Fruit fly (Drosophila melanogaster) whole organism, wandering third instar larva: ENCODE data around the gene CG17906.

Source experiments
- Abd-B ChIP-seq: fragments of >200 bp; optimal IDR thresholded peaks from 2 replicates; lab custom pipeline; 2017; ENCODE audit warnings: missing biosample characterization, missing genetic modification characterization
- CG32264 ChIP-seq: fragments of 200-800 bp; sonication (Bioruptor generic); optimal IDR thresholded peaks from 2 replicates; lab custom pipeline; 2016; ENCODE audit warnings: missing biosample characterization, missing genetic modification characterization
- CG9705 ChIP-seq: fragments of 200-800 bp; sonication (Bioruptor generic); optimal IDR thresholded peaks from 2 replicates; lab custom pipeline; 2018; ENCODE audit warnings: missing biosample characterization, mild to moderate bottlenecking, missing genetic modification characterization
- CrebA ChIP-seq: fragments of 200-800 bp; sonication (Bioruptor generic); optimal IDR thresholded peaks from 2 replicates; lab custom pipeline; 2016; ENCODE audit warnings: missing biosample characterization, mild to moderate bottlenecking, missing genetic modification characterization, borderline replicate concordance
- Dif ChIP-seq: fragments of 200-275, 200-300 bp; sonication (Bioruptor generic); optimal IDR thresholded peaks from 2 replicates; lab custom pipeline; 2018; ENCODE audit warnings: missing biosample characterization, missing genetic modification characterization; ENCODE audit not compliant: partially characterized antibody
- GATAd ChIP-seq: sonication (Bioruptor generic); optimal IDR thresholded peaks from 2 replicates; lab custom pipeline; 2016; ENCODE audit warnings: missing biosample characterization, missing genetic modification characterization
- HLH106 ChIP-seq: fragments of 200-800 bp; optimal IDR thresholded peaks from 3 replicates; lab custom pipeline; 2019; ENCODE audit warnings: missing biosample characterization, mild to moderate bottlenecking, missing genetic modification characterization, moderate library complexity
- Hnf4 ChIP-seq: fragments of 200-800 bp; sonication (Bioruptor generic); optimal IDR thresholded peaks from 2 replicates; lab custom pipeline; 2016; ENCODE audit warnings: missing biosample characterization, mild to moderate bottlenecking, missing genetic modification characterization
- Hr83 ChIP-seq: fragments of 200-300 bp; sonication (Bioruptor generic); optimal IDR thresholded peaks from 2 replicates; lab custom pipeline; 2016; ENCODE audit warnings: missing biosample characterization, mild to moderate bottlenecking, missing genetic modification characterization, moderate library complexity; ENCODE audit not compliant: poor library complexity, severe bottlenecking
- Jra ChIP-seq: sonication (Bioruptor generic); optimal IDR thresholded peaks from 2 replicates; lab custom pipeline; 2016; ENCODE audit warnings: missing biosample characterization, missing genetic modification characterization
- Mio ChIP-seq: sonication (Bioruptor generic); optimal IDR thresholded peaks from 2 replicates; lab custom pipeline; 2016; ENCODE audit warnings: missing biosample characterization, missing genetic modification characterization
- Myc ChIP-seq: fragments of >200 bp; optimal IDR thresholded peaks from 2 replicates; lab custom pipeline; 2017
- OdsH ChIP-seq: fragments of 200-800 bp; sonication (Bioruptor generic); optimal IDR thresholded peaks from 2 replicates; lab custom pipeline; 2016; ENCODE audit warnings: missing biosample characterization, mild to moderate bottlenecking, missing genetic modification characterization
- Rel ChIP-seq, 2 experiments: fragments of 200-800 bp; sonication (Bioruptor generic) in 1 of 2; optimal IDR thresholded peaks; 2 replicates in 1 of 2; 3 replicates in 1 of 2; lab custom pipeline; 2016 to 2019; ENCODE audit warnings: mild to moderate bottlenecking in 2 of 2, missing biosample characterization in 2 of 2, missing genetic modification characterization in 2 of 2, moderate library complexity in 1 of 2
- Sp1 ChIP-seq: fragments of 200-800 bp; sonication (Bioruptor generic); optimal IDR thresholded peaks from 3 replicates; lab custom pipeline; 2019; ENCODE audit warnings: missing biosample characterization, mild to moderate bottlenecking, missing genetic modification characterization, moderate library complexity
- Vsx2 ChIP-seq: fragments of 200-300, 225-300 bp; sonication (Bioruptor generic); optimal IDR thresholded peaks from 2 replicates; lab custom pipeline; 2018; ENCODE audit warnings: missing biosample characterization, missing genetic modification characterization; ENCODE audit not compliant: partially characterized antibody
- br ChIP-seq: fragments of 200-800 bp; sonication (Bioruptor generic); optimal IDR thresholded peaks from 2 replicates; lab custom pipeline; 2016; ENCODE audit warnings: missing biosample characterization, missing genetic modification characterization
- dl ChIP-seq, 2 experiments: fragments of 175-275, 200-275 bp in 1 of 2; fragments of 200-275 bp in 1 of 2; sonication (Bioruptor generic); optimal IDR thresholded peaks; lab custom pipeline; 2018; ENCODE audit warnings: mild to moderate bottlenecking in 2 of 2, missing biosample characterization in 2 of 2, missing genetic modification characterization in 2 of 2, moderate library complexity in 2 of 2; ENCODE audit not compliant: partially characterized antibody in 2 of 2, insufficient read depth in 1 of 2
- dmrt93B ChIP-seq: fragments of 200-800 bp; sonication (Bioruptor generic); optimal IDR thresholded peaks from 2 replicates; lab custom pipeline; 2018; ENCODE audit warnings: missing biosample characterization, mild to moderate bottlenecking, missing genetic modification characterization
- dsf ChIP-seq: sonication (Bioruptor generic); optimal IDR thresholded peaks from 2 replicates; lab custom pipeline; 2016; ENCODE audit warnings: missing biosample characterization, missing genetic modification characterization, borderline replicate concordance
- foxo ChIP-seq, 2 experiments: fragments of 200-800 bp; sonication (Bioruptor generic); optimal IDR thresholded peaks; 2 replicates in 1 of 2; 3 replicates in 1 of 2; lab custom pipeline; 2016 to 2017; ENCODE audit warnings: missing biosample characterization in 2 of 2, missing genetic modification characterization in 2 of 2
- fru ChIP-seq: fragments of 200-800 bp; sonication (Bioruptor generic); optimal IDR thresholded peaks from 3 replicates; lab custom pipeline; 2016; ENCODE audit warnings: missing biosample characterization, mild to moderate bottlenecking, missing genetic modification characterization
- h ChIP-seq: fragments of 200-800 bp; sonication (Bioruptor generic); optimal IDR thresholded peaks from 3 replicates; lab custom pipeline; 2016; ENCODE audit warnings: missing biosample characterization, mild to moderate bottlenecking, missing genetic modification characterization
- jim ChIP-seq: fragments of 175-275, 200-325 bp; sonication (Bioruptor generic); optimal IDR thresholded peaks from 2 replicates; lab custom pipeline; 2016; ENCODE audit warnings: missing biosample characterization, mild to moderate bottlenecking, missing genetic modification characterization
- lola ChIP-seq: fragments of >200 bp; optimal IDR thresholded peaks from 2 replicates; lab custom pipeline; 2017; ENCODE audit warnings: missing biosample characterization, missing genetic modification characterization
- pan ChIP-seq: fragments of >200 bp; optimal IDR thresholded peaks from 2 replicates; lab custom pipeline; 2017
- psq ChIP-seq: fragments of 200-800 bp; sonication (Bioruptor generic); optimal IDR thresholded peaks from 3 replicates; lab custom pipeline; 2017; ENCODE audit warnings: missing biosample characterization, mild to moderate bottlenecking, missing genetic modification characterization, moderate library complexity
- rgr ChIP-seq: fragments of 200-800 bp; sonication (Bioruptor generic); optimal IDR thresholded peaks from 3 replicates; lab custom pipeline; 2016; ENCODE audit warnings: missing biosample characterization, mild to moderate bottlenecking, missing genetic modification characterization
- usp ChIP-seq: fragments of >200 bp; optimal IDR thresholded peaks from 2 replicates; lab custom pipeline; 2017; ENCODE audit warnings: missing biosample characterization, missing genetic modification characterization
- woc ChIP-seq: sonication (Bioruptor generic); optimal IDR thresholded peaks from 2 replicates; lab custom pipeline; 2016; ENCODE audit warnings: missing biosample characterization, mild to moderate bottlenecking, missing genetic modification characterization

The CG17906 gene

DNA sequence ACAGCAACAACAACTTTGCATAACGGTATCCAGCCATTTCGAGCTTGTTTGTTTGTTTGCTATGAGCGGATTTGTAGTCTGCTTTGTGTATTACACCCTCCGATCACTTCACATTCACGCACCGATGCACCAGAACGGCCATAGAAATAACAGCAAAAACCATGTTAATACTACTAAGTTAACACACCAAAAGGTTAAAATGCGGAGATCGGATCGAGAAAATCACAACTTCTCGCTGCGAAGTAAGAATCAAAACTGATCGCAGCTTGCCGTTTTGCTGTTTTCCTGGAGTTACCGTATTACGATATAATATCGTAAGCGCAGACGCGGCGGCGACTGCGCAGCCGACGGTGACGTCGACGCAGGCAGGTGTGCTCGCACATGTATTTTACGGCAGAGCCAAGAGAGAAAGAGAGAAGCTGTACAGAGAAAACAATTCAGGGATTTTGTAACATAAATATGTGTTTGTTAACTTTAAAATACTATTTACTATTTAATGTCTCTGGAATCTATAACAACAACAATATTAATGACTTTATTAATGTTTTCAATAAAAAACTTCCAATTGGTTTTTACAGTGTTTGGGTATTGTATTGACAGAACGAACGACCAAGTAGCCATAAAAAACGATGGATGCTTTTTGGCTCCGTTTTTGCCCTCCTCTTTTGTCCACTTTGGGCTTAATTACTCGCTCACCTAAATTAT is 9.4 kb upstream of the CG17906 start, which contains the start of gene CG13101 (continued):
- TF ChIP-seq HLH106 (tag; lab: Kevin White, UChicago) = peak; percentile 98
- TF ChIP-seq usp (GFP tag; lab: Kevin White, UChicago) = no peak
- TF ChIP-seq lola (GFP tag; lab: Kevin White, UChicago) = no peak
- TF ChIP-seq OdsH (GFP tag; lab: Kevin White, UChicago) = peak; percentile 98
- TF ChIP-seq Jra = peak; percentile 96
- TF ChIP-seq Myc (lab: Kevin White, UChicago) = no peak
- TF ChIP-seq jim = no peak
- TF ChIP-seq Hr83 = no peak
- peak; percentile 96 for TF ChIP-seq br (GFP tag; lab: Kevin White, UChicago)
- TF ChIP-seq fru (GFP tag; lab: Kevin White, UChicago) = peak; percentile 93
- peak; percentile 92 for TF ChIP-seq CG9705
- TF ChIP-seq foxo (GFP tag; optimal IDR thresholded peaks at IDR 0.05; lab: Kevin White, UChicago) = peak in 1 of 2 experiments; percentile 97
- peak; percentile 81 for TF ChIP-seq Rel (GFP tag; optimal IDR thresholded peaks at IDR 0.05; lab: Kevin White, UChicago)
- peak; percentile 80 for TF ChIP-seq Rel (tag; optimal IDR thresholded peaks at IDR 0.05; lab: Kevin White, UChicago)
- peak; percentile 95 for TF ChIP-seq psq (GFP tag; lab: Kevin White, UChicago)
- peak; percentile 76 for TF ChIP-seq Mio
- TF ChIP-seq, all 38 proteins: peak for 27

DNA sequence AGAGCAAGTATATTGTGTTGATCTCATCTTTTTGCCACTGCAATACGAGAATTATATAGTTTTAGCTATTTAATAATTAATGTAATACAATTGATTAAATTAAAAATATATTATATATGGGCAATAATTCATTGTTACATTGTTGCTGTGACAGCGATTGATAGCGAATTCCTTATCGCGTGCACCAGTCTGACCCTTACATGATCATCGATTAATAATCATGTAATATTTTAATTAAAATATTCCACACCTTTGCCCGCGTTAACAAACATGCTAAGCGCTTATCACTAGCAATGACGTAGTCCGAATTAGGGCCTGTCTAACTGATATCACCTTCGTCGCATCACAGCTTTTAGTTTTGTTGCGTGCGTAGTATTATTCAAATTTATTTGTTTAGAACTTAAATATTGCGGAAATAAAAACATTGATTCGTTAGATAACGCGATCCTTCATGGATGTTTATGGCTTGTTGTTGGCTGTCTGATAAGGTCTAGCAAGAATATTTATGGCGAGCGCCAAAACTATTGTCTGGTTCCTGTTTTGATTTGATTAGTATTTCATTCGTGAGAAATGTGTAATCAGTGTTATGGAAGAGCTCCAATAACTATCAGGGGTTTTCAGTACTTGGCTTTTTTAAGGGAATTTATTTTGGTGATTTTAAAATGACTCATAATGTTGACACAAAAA is 6.8 kb upstream of the CG17906 start:
- TF ChIP-seq Hnf4 (GFP tag; lab: Kevin White, UChicago) (no peak), h (GFP tag; lab: Kevin White, UChicago) (no peak), Abd-B (GFP tag; lab: Kevin White, UChicago) (no peak), woc (GFP tag; lab: Kevin White, UChicago) (no peak), dmrt93B (no peak), dl (GFP tag; optimal IDR thresholded peaks at IDR 0.05; lab: Kevin White, UChicago; ENCODE audit: insufficient read depth in 1 of 2, partially characterized antibody in 2 of 2) (no peak), dsf (no peak), GATAd (GFP tag; lab: Kevin White, UChicago) (no peak), Dif (GFP tag; lab: Kevin White, UChicago) (no peak), usp (GFP tag; lab: Kevin White, UChicago) (no peak), CG32264 (GFP tag; lab: Kevin White, UChicago) (no peak), Mio (no peak)

DNA sequence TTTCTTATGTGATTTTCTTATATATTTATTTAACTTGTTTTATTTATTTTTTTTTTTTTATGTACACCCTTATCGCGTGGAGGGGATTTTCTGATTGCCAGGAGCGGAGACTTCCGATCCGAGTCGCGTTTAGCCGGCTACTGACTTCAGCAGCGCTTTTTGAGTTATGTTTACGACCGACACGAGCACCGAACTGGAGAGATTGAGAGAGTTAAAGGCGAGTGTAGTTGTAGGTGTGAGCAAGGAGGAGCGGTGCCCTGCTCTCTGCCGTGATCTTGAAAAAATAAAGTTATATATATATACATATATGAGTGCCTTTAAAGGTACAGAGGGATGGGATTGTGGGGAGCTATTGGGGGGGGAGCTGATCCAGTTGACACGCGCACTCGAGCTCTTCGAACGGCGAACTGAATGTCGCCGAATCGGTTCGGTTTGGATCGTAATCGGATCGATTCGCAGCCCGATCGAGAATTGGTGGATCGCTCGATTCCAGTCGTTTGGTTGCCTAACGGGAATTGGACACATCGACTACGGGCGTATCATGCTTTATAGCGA is 5.1 kb upstream of the CG17906 start, which contains the start of gene rost:
TSS of gene rost (minus strand) at position 503 of the 555 bp plus-strand sequence.
- TF ChIP-seq HLH106 (tag; lab: Kevin White, UChicago) (peak; percentile 1), CG32264 (GFP tag; lab: Kevin White, UChicago) (no peak), Hr83 (no peak), jim (peak; percentile 55), rgr (GFP tag; lab: Kevin White, UChicago) (peak; percentile 8), Jra (no peak), OdsH (GFP tag; lab: Kevin White, UChicago) (no peak), Dif (GFP tag; lab: Kevin White, UChicago) (peak; percentile 67), pan (lab: Kevin White, UChicago) (no peak), fru (GFP tag; lab: Kevin White, UChicago) (peak; percentile 26), Vsx2 (GFP tag; lab: Kevin White, UChicago) (peak; percentile 25), dl (GFP tag; optimal IDR thresholded peaks at IDR 0.05; lab: Kevin White, UChicago; ENCODE audit: insufficient read depth in 1 of 2, partially characterized antibody in 2 of 2) (peak in 1 of 2 experiments; percentile 68), Mio (no peak), Rel (GFP tag; optimal IDR thresholded peaks at IDR 0.05; lab: Kevin White, UChicago) (no peak), Rel (tag; optimal IDR thresholded peaks at IDR 0.05; lab: Kevin White, UChicago) (peak; percentile 88), Abd-B (GFP tag; lab: Kevin White, UChicago) (no peak), Sp1 (GFP tag; lab: Kevin White, UChicago) (peak; percentile 32), h (GFP tag; lab: Kevin White, UChicago) (peak; percentile 63), CrebA (GFP tag; lab: Kevin White, UChicago) (peak; percentile 56), Hnf4 (GFP tag; lab: Kevin White, UChicago) (peak; percentile 44)
